Worm (Caenorhabditis elegans): Measurements from ENCODE around the gene Y41D4B.11.

DNA sequence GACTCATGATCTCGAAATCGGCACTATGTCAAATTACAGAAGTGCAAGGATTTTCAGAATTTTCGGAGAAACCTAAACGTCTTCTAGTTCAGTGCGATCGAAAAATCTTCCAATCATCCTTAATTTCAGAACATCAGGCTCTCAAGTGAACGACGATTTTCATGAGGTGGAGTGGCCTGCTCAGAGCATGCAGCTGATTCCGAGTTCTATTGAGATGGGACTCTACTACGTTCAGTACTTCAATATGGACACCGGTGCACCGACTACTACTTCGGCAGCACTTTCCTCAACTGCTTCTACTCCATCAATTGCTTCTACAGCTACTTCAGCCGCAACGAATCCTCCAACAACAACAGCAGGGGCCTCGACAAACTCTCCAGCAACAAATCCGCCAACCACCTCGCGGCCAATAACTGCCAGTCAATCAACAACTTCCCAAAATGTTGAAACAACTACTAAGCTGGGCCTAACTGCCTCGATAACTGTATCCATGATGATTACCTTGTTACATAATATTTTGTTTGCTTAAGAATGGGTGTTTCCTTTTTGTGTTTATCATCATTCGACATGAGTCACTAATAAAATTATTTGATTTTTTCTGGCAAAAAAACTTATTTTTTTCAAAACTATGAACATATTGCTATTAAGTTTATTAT lies 41.9 kb upstream of the Y41D4B.11 start, which contains the start of gene Y41D4B.15:
- TF ChIP-seq pqm-1 (tag; optimal IDR thresholded peaks at IDR 0.05) (no peak), nhr-76 (tag; optimal IDR thresholded peaks at IDR 0.05) (no peak), nhr-28 (tag; optimal IDR thresholded peaks at IDR 0.05) (no peak)
